Fruit fly (Drosophila melanogaster) whole organism, wandering third instar larva: ENCODE measurements around the gene Ice2.

Experiments
- Abd-B ChIP-seq: fragments of >200 bp; optimal IDR thresholded peaks from 2 replicates; lab custom pipeline; 2017; ENCODE audit warnings: missing biosample characterization, missing genetic modification characterization
- CG9705 ChIP-seq: fragments of 200-800 bp; sonication (Bioruptor generic); optimal IDR thresholded peaks from 2 replicates; lab custom pipeline; 2018; ENCODE audit warnings: missing biosample characterization, mild to moderate bottlenecking, missing genetic modification characterization
- CrebA ChIP-seq: fragments of 200-800 bp; sonication (Bioruptor generic); optimal IDR thresholded peaks from 2 replicates; lab custom pipeline; 2016; ENCODE audit warnings: missing biosample characterization, mild to moderate bottlenecking, missing genetic modification characterization, borderline replicate concordance
- Dfd ChIP-seq: fragments of >200 bp; optimal IDR thresholded peaks from 2 replicates; lab custom pipeline; 2017; ENCODE audit warnings: missing biosample characterization, missing genetic modification characterization
- Dif ChIP-seq: fragments of 200-275, 200-300 bp; sonication (Bioruptor generic); optimal IDR thresholded peaks from 2 replicates; lab custom pipeline; 2018; ENCODE audit warnings: missing biosample characterization, missing genetic modification characterization; ENCODE audit not compliant: partially characterized antibody
- GATAd ChIP-seq: sonication (Bioruptor generic); optimal IDR thresholded peaks from 2 replicates; lab custom pipeline; 2016; ENCODE audit warnings: missing biosample characterization, missing genetic modification characterization
- Hr78 ChIP-seq: fragments of >200 bp; optimal IDR thresholded peaks from 2 replicates; lab custom pipeline; 2017; ENCODE audit warnings: missing biosample characterization, missing genetic modification characterization
- Hr83 ChIP-seq: fragments of 200-300 bp; sonication (Bioruptor generic); optimal IDR thresholded peaks from 2 replicates; lab custom pipeline; 2016; ENCODE audit warnings: missing biosample characterization, mild to moderate bottlenecking, missing genetic modification characterization, moderate library complexity; ENCODE audit not compliant: poor library complexity, severe bottlenecking
- Jra ChIP-seq: sonication (Bioruptor generic); optimal IDR thresholded peaks from 2 replicates; lab custom pipeline; 2016; ENCODE audit warnings: missing biosample characterization, missing genetic modification characterization
- Myc ChIP-seq: fragments of >200 bp; optimal IDR thresholded peaks from 2 replicates; lab custom pipeline; 2017
- N ChIP-seq: fragments of >200 bp; optimal IDR thresholded peaks from 2 replicates; lab custom pipeline; 2018; ENCODE audit warnings: missing biosample characterization, missing external identifiers, missing genetic modification characterization
- OdsH ChIP-seq: fragments of 200-800 bp; sonication (Bioruptor generic); optimal IDR thresholded peaks from 2 replicates; lab custom pipeline; 2016; ENCODE audit warnings: missing biosample characterization, mild to moderate bottlenecking, missing genetic modification characterization
- Rel ChIP-seq, 2 experiments: fragments of 200-800 bp; sonication (Bioruptor generic) in 1 of 2; optimal IDR thresholded peaks; 2 replicates in 1 of 2; 3 replicates in 1 of 2; lab custom pipeline; 2016 to 2019; ENCODE audit warnings: mild to moderate bottlenecking in 2 of 2, missing biosample characterization in 2 of 2, missing genetic modification characterization in 2 of 2, moderate library complexity in 1 of 2
- Vsx2 ChIP-seq: fragments of 200-300, 225-300 bp; sonication (Bioruptor generic); optimal IDR thresholded peaks from 2 replicates; lab custom pipeline; 2018; ENCODE audit warnings: missing biosample characterization, missing genetic modification characterization; ENCODE audit not compliant: partially characterized antibody
- br ChIP-seq: fragments of 200-800 bp; sonication (Bioruptor generic); optimal IDR thresholded peaks from 2 replicates; lab custom pipeline; 2016; ENCODE audit warnings: missing biosample characterization, missing genetic modification characterization
- dl ChIP-seq, 2 experiments: fragments of 175-275, 200-275 bp in 1 of 2; fragments of 200-275 bp in 1 of 2; sonication (Bioruptor generic); optimal IDR thresholded peaks; lab custom pipeline; 2018; ENCODE audit warnings: mild to moderate bottlenecking in 2 of 2, missing biosample characterization in 2 of 2, missing genetic modification characterization in 2 of 2, moderate library complexity in 2 of 2; ENCODE audit not compliant: partially characterized antibody in 2 of 2, insufficient read depth in 1 of 2
- dsf ChIP-seq: sonication (Bioruptor generic); optimal IDR thresholded peaks from 2 replicates; lab custom pipeline; 2016; ENCODE audit warnings: missing biosample characterization, missing genetic modification characterization, borderline replicate concordance
- foxo ChIP-seq, 2 experiments: fragments of 200-800 bp; sonication (Bioruptor generic); optimal IDR thresholded peaks; 2 replicates in 1 of 2; 3 replicates in 1 of 2; lab custom pipeline; 2016 to 2017; ENCODE audit warnings: missing biosample characterization in 2 of 2, missing genetic modification characterization in 2 of 2
- fru ChIP-seq: fragments of 200-800 bp; sonication (Bioruptor generic); optimal IDR thresholded peaks from 3 replicates; lab custom pipeline; 2016; ENCODE audit warnings: missing biosample characterization, mild to moderate bottlenecking, missing genetic modification characterization
- h ChIP-seq: fragments of 200-800 bp; sonication (Bioruptor generic); optimal IDR thresholded peaks from 3 replicates; lab custom pipeline; 2016; ENCODE audit warnings: missing biosample characterization, mild to moderate bottlenecking, missing genetic modification characterization
- jim ChIP-seq: fragments of 175-275, 200-325 bp; sonication (Bioruptor generic); optimal IDR thresholded peaks from 2 replicates; lab custom pipeline; 2016; ENCODE audit warnings: missing biosample characterization, mild to moderate bottlenecking, missing genetic modification characterization
- lola ChIP-seq: fragments of >200 bp; optimal IDR thresholded peaks from 2 replicates; lab custom pipeline; 2017; ENCODE audit warnings: missing biosample characterization, missing genetic modification characterization
- pan ChIP-seq: fragments of >200 bp; optimal IDR thresholded peaks from 2 replicates; lab custom pipeline; 2017
- rgr ChIP-seq: fragments of 200-800 bp; sonication (Bioruptor generic); optimal IDR thresholded peaks from 3 replicates; lab custom pipeline; 2016; ENCODE audit warnings: missing biosample characterization, mild to moderate bottlenecking, missing genetic modification characterization
- sage ChIP-seq: fragments of 200-800 bp; sonication (Bioruptor generic); optimal IDR thresholded peaks from 2 replicates; lab custom pipeline; 2016; ENCODE audit warnings: missing biosample characterization, mild to moderate bottlenecking, missing genetic modification characterization
- sv ChIP-seq: fragments of 200-800 bp; sonication (Bioruptor generic); optimal IDR thresholded peaks from 3 replicates; lab custom pipeline; 2016; ENCODE audit warnings: missing biosample characterization, missing genetic modification characterization
- woc ChIP-seq: sonication (Bioruptor generic); optimal IDR thresholded peaks from 2 replicates; lab custom pipeline; 2016; ENCODE audit warnings: missing biosample characterization, mild to moderate bottlenecking, missing genetic modification characterization

Ice2 gene

dm6 chr3R:21130050-21130449 lies at the start of gene Ice2:
TSS of gene Ice2 (plus strand) at chr3R:21130216.
- no peak for TF ChIP-seq CG9705 (GFP tag; lab: Kevin White, UChicago)
- TF ChIP-seq jim (GFP tag; lab: Kevin White, UChicago) = no peak
- TF ChIP-seq dsf (GFP tag; lab: Kevin White, UChicago) = no peak
- peak; percentile 99 for TF ChIP-seq Vsx2 (GFP tag; lab: Kevin White, UChicago)
- TF ChIP-seq dl (GFP tag; optimal IDR thresholded peaks at IDR 0.05; lab: Kevin White, UChicago; ENCODE audit: insufficient read depth in 1 of 2, partially characterized antibody in 2 of 2) = peak; percentile 43 to 86
- no peak for TF ChIP-seq woc (GFP tag; lab: Kevin White, UChicago)
- TF ChIP-seq foxo (GFP tag; optimal IDR thresholded peaks at IDR 0.05; lab: Kevin White, UChicago) = no peak
- TF ChIP-seq Abd-B = no peak
- TF ChIP-seq Jra (GFP tag; lab: Kevin White, UChicago) = no peak
- TF ChIP-seq Myc (lab: Kevin White, UChicago) = no peak
- no peak for TF ChIP-seq h (GFP tag; lab: Kevin White, UChicago)
- TF ChIP-seq Hr78 (GFP tag; lab: Kevin White, UChicago) = no peak
- TF ChIP-seq Dif = peak; percentile 98
- no peak for TF ChIP-seq sage (GFP tag; lab: Kevin White, UChicago)
- TF ChIP-seq, all 38 proteins: peak for 3

dm6 chr3R:21080876-21081586 lies 49.0 kb upstream of the Ice2 start, which contains the start of gene HHEX:
TSS of gene HHEX (minus strand) at chr3R:21080926.
- no peak for TF ChIP-seq Rel (GFP tag; optimal IDR thresholded peaks at IDR 0.05; lab: Kevin White, UChicago)
- TF ChIP-seq Rel (tag; optimal IDR thresholded peaks at IDR 0.05; lab: Kevin White, UChicago) = peak; percentile 20
- TF ChIP-seq foxo (GFP tag; optimal IDR thresholded peaks at IDR 0.05; lab: Kevin White, UChicago) = no peak

dm6 chr3R:21084979-21085378 lies 45.0 kb upstream of the Ice2 start:
- TF ChIP-seq Rel (GFP tag; optimal IDR thresholded peaks at IDR 0.05; lab: Kevin White, UChicago) (no peak), Rel (tag; optimal IDR thresholded peaks at IDR 0.05; lab: Kevin White, UChicago) (no peak), Jra (GFP tag; lab: Kevin White, UChicago) (no peak), sage (GFP tag; lab: Kevin White, UChicago) (no peak), OdsH (no peak), fru (GFP tag; lab: Kevin White, UChicago) (no peak), foxo (GFP tag; optimal IDR thresholded peaks at IDR 0.05; lab: Kevin White, UChicago) (no peak), Abd-B (no peak), Vsx2 (GFP tag; lab: Kevin White, UChicago) (no peak), lola (GFP tag; lab: Kevin White, UChicago) (no peak), woc (GFP tag; lab: Kevin White, UChicago) (no peak), Myc (lab: Kevin White, UChicago) (no peak), CrebA (GFP tag; lab: Kevin White, UChicago) (no peak), Dfd (GFP tag; lab: Kevin White, UChicago) (no peak), pan (lab: Kevin White, UChicago) (no peak), sv (no peak), CG9705 (GFP tag; lab: Kevin White, UChicago) (no peak)

dm6 chr3R:21089416-21089815 lies 40.6 kb upstream of the Ice2 start:
- TF ChIP-seq N (GFP tag; lab: Kevin White, UChicago) (no peak), Vsx2 (GFP tag; lab: Kevin White, UChicago) (no peak), rgr (no peak), woc (GFP tag; lab: Kevin White, UChicago) (no peak), Hr78 (GFP tag; lab: Kevin White, UChicago) (no peak), GATAd (GFP tag; lab: Kevin White, UChicago) (no peak), br (no peak), fru (GFP tag; lab: Kevin White, UChicago) (peak; percentile 38), Hr83 (peak; percentile 22), OdsH (no peak)
- TF ChIP-seq, all 38 proteins: peak for 2

dm6 chr3R:21090230-21091021 lies 39.6 kb upstream of the Ice2 start:
- no peak for TF ChIP-seq Rel (GFP tag; optimal IDR thresholded peaks at IDR 0.05; lab: Kevin White, UChicago)
- no peak for TF ChIP-seq Rel (tag; optimal IDR thresholded peaks at IDR 0.05; lab: Kevin White, UChicago)
- no peak for TF ChIP-seq pan (lab: Kevin White, UChicago)
- no peak for TF ChIP-seq br
- TF ChIP-seq fru (GFP tag; lab: Kevin White, UChicago) = no peak
- TF ChIP-seq Jra (GFP tag; lab: Kevin White, UChicago) = no peak
- TF ChIP-seq woc (GFP tag; lab: Kevin White, UChicago) = no peak
- TF ChIP-seq Hr83 = no peak
- TF ChIP-seq Dfd (GFP tag; lab: Kevin White, UChicago) = no peak
- TF ChIP-seq Dif = no peak
- no peak for TF ChIP-seq jim (GFP tag; lab: Kevin White, UChicago)
- TF ChIP-seq dl (GFP tag; optimal IDR thresholded peaks at IDR 0.05; lab: Kevin White, UChicago; ENCODE audit: insufficient read depth in 1 of 2, partially characterized antibody in 2 of 2) = no peak
- TF ChIP-seq, all 38 proteins: peak for 0
